Fruit fly (Drosophila melanogaster) whole organism, embryonic: Measurements from ENCODE around the gene CG43163.

Experiments
- Atf-2 ChIP-seq: fragments of 200-800 bp; sonication (Bioruptor generic); optimal IDR thresholded peaks from 2 replicates; lab custom pipeline; 2016; ENCODE audit warnings: missing biosample characterization, missing genetic modification characterization
- CG10543 ChIP-seq: fragments of 200-800 bp; sonication (Bioruptor generic); optimal IDR thresholded peaks from 3 replicates; lab custom pipeline; 2017; ENCODE audit warnings: missing biosample characterization, mild to moderate bottlenecking, missing genetic modification characterization, moderate library complexity
- CG10979 ChIP-seq: fragments of 200-800 bp; sonication (Bioruptor generic); optimal IDR thresholded peaks from 2 replicates; lab custom pipeline; 2018; ENCODE audit warnings: missing biosample characterization, mild to moderate bottlenecking, missing genetic modification characterization, moderate library complexity
- CG11456 ChIP-seq: fragments of 200-800 bp; sonication (Bioruptor generic); IDR thresholded peaks from 3 replicates; pipeline ENCODE4 v1.3.6; 2022; ENCODE audit warnings: missing biosample characterization, missing genetic modification characterization
- CG14965 ChIP-seq: fragments of 200-800 bp; sonication (Bioruptor generic); optimal IDR thresholded peaks from 2 replicates; lab custom pipeline; 2016; ENCODE audit warnings: missing biosample characterization, missing genetic modification characterization, borderline replicate concordance
- CG16779 ChIP-seq: fragments of 200-800 bp; sonication (Bioruptor generic); IDR thresholded peaks from 2 replicates; pipeline ENCODE4 v1.3.6; 2022; ENCODE audit warnings: missing biosample characterization, missing genetic modification characterization
- CG3995 ChIP-seq: fragments of 200-800 bp; sonication (Bioruptor generic); optimal IDR thresholded peaks from 3 replicates; lab custom pipeline; 2016; ENCODE audit warnings: missing biosample characterization, missing genetic modification characterization
- CG42726 ChIP-seq: fragments of 200-800 bp; sonication (Bioruptor generic); IDR thresholded peaks from 2 replicates; pipeline ENCODE4 v1.3.6; 2022; ENCODE audit warnings: missing biosample characterization, missing genetic modification characterization; ENCODE audit not compliant: partially characterized antibody
- CG6765 ChIP-seq: fragments of 200-800 bp; sonication (Bioruptor generic); optimal IDR thresholded peaks from 3 replicates; lab custom pipeline; 2017; ENCODE audit warnings: missing biosample characterization, mild to moderate bottlenecking, missing genetic modification characterization
- CG6791 ChIP-seq: fragments of 200-800 bp; sonication (Bioruptor generic); IDR thresholded peaks from 3 replicates; pipeline ENCODE4 v1.3.6; 2022; ENCODE audit warnings: missing biosample characterization, missing genetic modification characterization; ENCODE audit not compliant: partially characterized antibody
- CG6854 ChIP-seq: fragments of 200-800 bp; sonication (Bioruptor generic); optimal IDR thresholded peaks from 3 replicates; lab custom pipeline; 2017; ENCODE audit warnings: missing biosample characterization, mild to moderate bottlenecking, missing genetic modification characterization
- CG8359 ChIP-seq: fragments of 200-800 bp; sonication (Bioruptor generic); optimal IDR thresholded peaks from 2 replicates; lab custom pipeline; 2017; ENCODE audit warnings: missing biosample characterization, mild to moderate bottlenecking, missing genetic modification characterization, borderline replicate concordance
- CkIIα-i1 ChIP-seq: fragments of 200-800 bp; sonication (Bioruptor generic); IDR thresholded peaks from 2 replicates; pipeline ENCODE4 v1.3.6; 2022; ENCODE audit warnings: missing biosample characterization, missing genetic modification characterization
- CoRest ChIP-seq: fragments of 200-800 bp; sonication (Bioruptor generic); optimal IDR thresholded peaks from 3 replicates; lab custom pipeline; 2018; ENCODE audit warnings: missing biosample characterization, mild to moderate bottlenecking, missing genetic modification characterization, moderate library complexity
- CrebB ChIP-seq: fragments of 200-800 bp; sonication (Bioruptor generic); optimal IDR thresholded peaks from 3 replicates; lab custom pipeline; 2018; ENCODE audit warnings: missing biosample characterization, mild to moderate bottlenecking, missing genetic modification characterization
- Dip3 ChIP-seq: fragments of 200-800 bp; sonication (Bioruptor generic); optimal IDR thresholded peaks from 3 replicates; lab custom pipeline; 2016; ENCODE audit warnings: missing biosample characterization, missing genetic modification characterization
- Fer3 ChIP-seq: fragments of 200-800 bp; sonication (Bioruptor generic); optimal IDR thresholded peaks from 2 replicates; lab custom pipeline; 2018; ENCODE audit warnings: missing biosample characterization, mild to moderate bottlenecking, missing genetic modification characterization, moderate library complexity
- H15 ChIP-seq: fragments of 200-800 bp; sonication (Bioruptor generic); IDR thresholded peaks from 3 replicates; pipeline ENCODE4 v1.3.6; 2022; ENCODE audit warnings: missing biosample characterization, missing genetic modification characterization
- HLH3B ChIP-seq: fragments of 200-800 bp; sonication (Bioruptor generic); IDR thresholded peaks from 2 replicates; pipeline ENCODE4 v1.3.6; 2022; ENCODE audit warnings: missing biosample characterization, missing genetic modification characterization
- Hr78 ChIP-seq, 2 experiments: fragments of 200-800 bp in 1 of 2; fragments of >200 bp in 1 of 2; sonication (Bioruptor generic) in 1 of 2; optimal IDR thresholded peaks; 2 replicates each; lab custom pipeline; 2017 to 2019; ENCODE audit warnings: missing biosample characterization in 2 of 2, missing genetic modification characterization in 2 of 2, mild to moderate bottlenecking in 1 of 2, moderate library complexity in 1 of 2
- Jarid2 ChIP-seq: fragments of 200-800 bp; sonication (Bioruptor generic); optimal IDR thresholded peaks from 3 replicates; lab custom pipeline; 2017; ENCODE audit warnings: mild to moderate bottlenecking, missing biosample characterization, missing genetic modification reagents, missing genetic modification characterization
- Lim3 ChIP-seq: fragments of 200-800 bp; sonication (Bioruptor generic); IDR thresholded peaks from 2 replicates; pipeline ENCODE4 v1.3.6; 2022; ENCODE audit warnings: missing biosample characterization, missing genetic modification characterization
- MTF-1 ChIP-seq: fragments of 200-800 bp; sonication (Bioruptor generic); optimal IDR thresholded peaks from 2 replicates; lab custom pipeline; 2018; ENCODE audit warnings: missing biosample characterization, mild to moderate bottlenecking, missing genetic modification characterization, borderline replicate concordance
- Mrtf ChIP-seq: fragments of 200-800 bp; sonication (Bioruptor generic); IDR thresholded peaks from 3 replicates; pipeline ENCODE4 v1.3.6; 2022; ENCODE audit warnings: missing biosample characterization, missing genetic modification characterization
- NK7.1 ChIP-seq: fragments of 200-800 bp; sonication (Bioruptor generic); optimal IDR thresholded peaks from 3 replicates; lab custom pipeline; 2016; ENCODE audit warnings: missing biosample characterization, missing genetic modification characterization
- Nf-YC ChIP-seq: fragments of 200-800 bp; optimal IDR thresholded peaks from 3 replicates; lab custom pipeline; 2019; ENCODE audit warnings: missing biosample characterization, mild to moderate bottlenecking, missing genetic modification characterization, moderate library complexity
- abd-A ChIP-seq: fragments of 200-800 bp; sonication (Bioruptor generic); optimal IDR thresholded peaks from 3 replicates; lab custom pipeline; 2019; ENCODE audit warnings: missing biosample characterization, mild to moderate bottlenecking, missing genetic modification characterization, moderate library complexity
- ac ChIP-seq: fragments of 200-800 bp; sonication (Bioruptor generic); optimal IDR thresholded peaks from 3 replicates; lab custom pipeline; 2017; ENCODE audit warnings: missing biosample characterization, mild to moderate bottlenecking, missing genetic modification characterization
- ash1 ChIP-seq: fragments of 200-800 bp; sonication (Bioruptor generic); optimal IDR thresholded peaks from 2 replicates; lab custom pipeline; 2018; ENCODE audit warnings: missing biosample characterization, mild to moderate bottlenecking, missing genetic modification characterization
- ato ChIP-seq: fragments of 200-800 bp; sonication (Bioruptor generic); IDR thresholded peaks from 2 replicates; pipeline ENCODE4 v1.3.6; 2022; ENCODE audit warnings: missing biosample characterization, missing genetic modification characterization; ENCODE audit not compliant: partially characterized antibody
- chm ChIP-seq: fragments of 200-800 bp; sonication (Bioruptor generic); IDR thresholded peaks from 2 replicates; pipeline ENCODE4 v1.3.6; 2022; ENCODE audit warnings: missing biosample characterization, missing genetic modification characterization
- chn ChIP-seq: fragments of 200-800 bp; sonication (Bioruptor generic); optimal IDR thresholded peaks from 2 replicates; lab custom pipeline; 2016; ENCODE audit warnings: missing biosample characterization, missing genetic modification characterization
- crol ChIP-seq: fragments of 200-800 bp; sonication (Bioruptor generic); IDR thresholded peaks from 2 replicates; pipeline ENCODE4 v1.3.6; 2022; ENCODE audit warnings: missing biosample characterization, missing genetic modification characterization
- esg ChIP-seq: fragments of 200-800 bp; sonication (Bioruptor generic); conservative IDR thresholded peaks from 2 replicates; pipeline ENCODE4 v1.3.6; 2022; ENCODE audit warnings: missing biosample characterization, missing genetic modification characterization
- fd102C ChIP-seq: fragments of 200-800 bp; sonication (Bioruptor generic); optimal IDR thresholded peaks from 2 replicates; lab custom pipeline; 2018; ENCODE audit warnings: missing biosample characterization, mild to moderate bottlenecking, missing genetic modification characterization, moderate library complexity
- fru ChIP-seq: fragments of >200 bp; optimal IDR thresholded peaks from 2 replicates; lab custom pipeline; 2017
- gcm ChIP-seq: fragments of 200-800 bp; sonication (Bioruptor generic); optimal IDR thresholded peaks from 2 replicates; lab custom pipeline; 2019; ENCODE audit warnings: missing biosample characterization, mild to moderate bottlenecking, missing genetic modification characterization, moderate library complexity
- gsb ChIP-seq: fragments of 200-800 bp; sonication (Bioruptor generic); IDR thresholded peaks from 2 replicates; pipeline ENCODE4 v1.3.6; 2022; ENCODE audit warnings: missing biosample characterization, missing genetic modification characterization
- her ChIP-seq: fragments of 200-800 bp; sonication (Bioruptor generic); optimal IDR thresholded peaks from 2 replicates; lab custom pipeline; 2016; ENCODE audit warnings: missing biosample characterization, missing genetic modification characterization
- jing ChIP-seq: fragments of 200-800 bp; sonication (Bioruptor generic); optimal IDR thresholded peaks from 2 replicates; lab custom pipeline; 2018; ENCODE audit warnings: missing biosample characterization, mild to moderate bottlenecking, missing genetic modification characterization
- ken ChIP-seq: fragments of 200-800 bp; sonication (Bioruptor generic); IDR thresholded peaks from 3 replicates; pipeline ENCODE4 v1.3.6; 2022; ENCODE audit warnings: missing biosample characterization, missing genetic modification characterization
- maf-S ChIP-seq: fragments of 200-800 bp; sonication (Bioruptor generic); optimal IDR thresholded peaks from 2 replicates; lab custom pipeline; 2016; ENCODE audit warnings: missing biosample characterization, missing genetic modification characterization
- pita ChIP-seq: fragments of 200-800 bp; sonication (Bioruptor generic); optimal IDR thresholded peaks from 2 replicates; lab custom pipeline; 2017; ENCODE audit warnings: missing biosample characterization, mild to moderate bottlenecking, missing genetic modification characterization
- prd ChIP-seq, 3 experiments: fragments of >200 bp in 2 of 3; fragments of 200-800 bp in 1 of 3; sonication (Bioruptor generic) in 1 of 3; optimal IDR thresholded peaks in 2 of 3; IDR thresholded peaks in 1 of 3; 2 replicates in 2 of 3; 3 replicates in 1 of 3; pipeline versions ENCODE4 v1.3.6 to Lab custom; 2017 to 2022; ENCODE audit warnings: missing biosample characterization in 1 of 3, missing genetic modification characterization in 1 of 3
- so ChIP-seq: fragments of 200-800 bp; sonication (Bioruptor generic); IDR thresholded peaks from 3 replicates; pipeline ENCODE4 v1.3.6; 2022; ENCODE audit warnings: missing biosample characterization, missing genetic modification characterization
- unc-4 ChIP-seq: fragments of 200-800 bp; sonication (Bioruptor generic); IDR thresholded peaks from 2 replicates; pipeline ENCODE4 v1.3.6; 2022; ENCODE audit warnings: missing biosample characterization, missing genetic modification characterization; ENCODE audit not compliant: partially characterized antibody
- vnd ChIP-seq: fragments of 200-800 bp; sonication (Bioruptor generic); IDR thresholded peaks from 3 replicates; pipeline ENCODE4 v1.3.6; 2022; ENCODE audit warnings: missing biosample characterization, missing genetic modification characterization; ENCODE audit not compliant: partially characterized antibody
- wek ChIP-seq: fragments of 200-800 bp; sonication (Bioruptor generic); optimal IDR thresholded peaks from 3 replicates; lab custom pipeline; 2018; ENCODE audit warnings: missing biosample characterization, mild to moderate bottlenecking, missing genetic modification characterization, moderate library complexity
- z ChIP-seq: fragments of 200-800 bp; sonication (Bioruptor generic); IDR thresholded peaks from 3 replicates; pipeline ENCODE4 v1.3.6; 2022; ENCODE audit warnings: missing biosample characterization, missing genetic modification characterization
- zen2 ChIP-seq: fragments of 200-800 bp; sonication (Bioruptor generic); IDR thresholded peaks from 3 replicates; pipeline ENCODE4 v1.3.6; 2022; ENCODE audit warnings: missing biosample characterization, missing genetic modification characterization; ENCODE audit not compliant: partially characterized antibody

Gene CG43163

DNA sequence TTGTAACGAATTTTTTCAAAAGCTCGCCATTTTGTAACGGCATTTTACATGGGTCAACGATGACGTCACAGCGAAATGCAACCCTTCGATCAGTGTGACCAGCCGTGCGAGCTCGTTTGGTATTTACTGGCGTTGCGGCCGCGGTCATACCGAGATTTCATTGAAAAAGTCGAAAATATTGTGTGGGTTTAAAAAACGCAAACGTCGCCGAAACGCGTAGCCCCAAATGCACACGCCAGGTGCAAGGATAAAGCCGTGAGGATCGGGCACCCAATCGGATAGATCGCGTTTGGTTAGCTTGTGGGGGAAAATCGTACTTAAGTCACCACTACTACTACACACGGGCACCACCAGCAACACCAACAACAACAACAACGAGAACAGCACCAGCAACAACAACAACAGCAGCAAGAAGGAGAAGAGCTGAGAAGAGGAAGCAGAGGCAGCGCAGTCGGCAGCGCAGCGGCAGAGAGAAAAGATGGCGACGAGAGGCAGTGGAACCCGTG lies 82.1 kb downstream of the CG43163 start, which contains the start of gene Cbl (continued):
- TF ChIP-seq Jarid2 = no peak
- TF ChIP-seq CG3995 (GFP tag; lab: Kevin White, UChicago) = no peak
- TF ChIP-seq CG10543 (GFP tag; lab: Kevin White, UChicago) = no peak
- TF ChIP-seq so (GFP tag; lab: Robert Waterston, UW) = no peak
- peak; percentile 10 for TF ChIP-seq fd102C
- no peak for TF ChIP-seq CoRest (tag; lab: Kevin White, UChicago)
- TF ChIP-seq prd (optimal IDR thresholded peaks at IDR 0.05; lab: Kevin White, UChicago) = no peak
- TF ChIP-seq prd (GFP tag; IDR thresholded peaks at IDR 0.05; lab: Robert Waterston, UW) = no peak
- TF ChIP-seq ash1 = no peak
- no peak for TF ChIP-seq chn (GFP tag; lab: Kevin White, UChicago)
- no peak for TF ChIP-seq Hr78 (GFP tag; optimal IDR thresholded peaks at IDR 0.05; lab: Kevin White, UChicago)
- TF ChIP-seq H15 (GFP tag; lab: Robert Waterston, UW) = no peak
- no peak for TF ChIP-seq gcm (GFP tag; lab: Kevin White, UChicago)
- TF ChIP-seq z (GFP tag; lab: Robert Waterston, UW) = no peak
- TF ChIP-seq CkIIα-i1 (GFP tag; lab: Robert Waterston, UW) = no peak
- no peak for TF ChIP-seq Dip3 (GFP tag; lab: Kevin White, UChicago)
- TF ChIP-seq CrebB (tag; lab: Kevin White, UChicago) = peak; percentile 35
- TF ChIP-seq CG14965 = no peak
- no peak for TF ChIP-seq gsb (GFP tag; lab: Robert Waterston, UW)
- no peak; the same call in 1 of the 2 replicates for TF ChIP-seq HLH3B
- TF ChIP-seq her (GFP tag; lab: Kevin White, UChicago) = no peak
- TF ChIP-seq vnd (GFP tag; lab: Robert Waterston, UW) = no peak
- TF ChIP-seq ac = no peak
- TF ChIP-seq Nf-YC (tag; lab: Kevin White, UChicago) = no peak
- no peak for TF ChIP-seq CG10979
- 0 out of 3 replicates have a peak, but pooled peaks have one; percentile 37 for TF ChIP-seq CG6791 (GFP tag; lab: Robert Waterston, UW)
- TF ChIP-seq CG6765 (GFP tag; lab: Kevin White, UChicago) = no peak
- no peak for TF ChIP-seq NK7.1
- TF ChIP-seq CG42726 (GFP tag; lab: Robert Waterston, UW) = 0 out of 2 replicates have a peak, but pooled peaks have one; percentile 41
- TF ChIP-seq Atf-2 (GFP tag; lab: Kevin White, UChicago) = peak; percentile 7
- TF ChIP-seq pita (GFP tag; lab: Kevin White, UChicago) = no peak
- no peak for TF ChIP-seq esg (GFP tag; lab: Robert Waterston, UW)
- peak; percentile 9 for TF ChIP-seq wek
- TF ChIP-seq Mrtf (GFP tag; lab: Robert Waterston, UW) = no peak
- peak; percentile 55 for TF ChIP-seq unc-4
- no peak for TF ChIP-seq ato (GFP tag; lab: Robert Waterston, UW)
- TF ChIP-seq ken (GFP tag; lab: Robert Waterston, UW) = no peak
- peak; percentile 72 for TF ChIP-seq crol
- peak; percentile 52 for TF ChIP-seq MTF-1 (GFP tag; lab: Kevin White, UChicago)
- TF ChIP-seq CG16779 (GFP tag; lab: Robert Waterston, UW) = no peak
- TF ChIP-seq fru (lab: Kevin White, UChicago) = no peak
- no peak for TF ChIP-seq zen2 (GFP tag; lab: Robert Waterston, UW)
- no peak; the same call in 1 of the 2 replicates for TF ChIP-seq chm (GFP tag; lab: Robert Waterston, UW)
- no peak for TF ChIP-seq jing
- TF ChIP-seq Lim3 (GFP tag; lab: Robert Waterston, UW) = no peak
- no peak for TF ChIP-seq maf-S (GFP tag; lab: Kevin White, UChicago)
- TF ChIP-seq CG8359 (GFP tag; lab: Kevin White, UChicago) = no peak
- TF ChIP-seq Fer3 (tag; lab: Kevin White, UChicago) = no peak
- TF ChIP-seq abd-A (tag; lab: Kevin White, UChicago) = no peak
- TF ChIP-seq CG11456 (GFP tag; lab: Robert Waterston, UW) = no peak
- TF ChIP-seq CG6854 = no peak
